Worm (Caenorhabditis elegans) whole organism, late embryonic: ENCODE measurements around the gene srx-111.

Source experiments
- fax-1 ChIP-seq: sonication (generic microtip); optimal IDR thresholded peaks from 2 replicates; lab custom pipeline; 2016; ENCODE audit warnings: missing genotype, missing genetic modification characterization, missing compliant biosample characterization
- gmeb-2 ChIP-seq: sonication (generic microtip); optimal IDR thresholded peaks from 2 replicates; lab custom pipeline; 2016; ENCODE audit warnings: missing genetic modification characterization, inconsistent platforms, missing compliant biosample characterization

DNA sequence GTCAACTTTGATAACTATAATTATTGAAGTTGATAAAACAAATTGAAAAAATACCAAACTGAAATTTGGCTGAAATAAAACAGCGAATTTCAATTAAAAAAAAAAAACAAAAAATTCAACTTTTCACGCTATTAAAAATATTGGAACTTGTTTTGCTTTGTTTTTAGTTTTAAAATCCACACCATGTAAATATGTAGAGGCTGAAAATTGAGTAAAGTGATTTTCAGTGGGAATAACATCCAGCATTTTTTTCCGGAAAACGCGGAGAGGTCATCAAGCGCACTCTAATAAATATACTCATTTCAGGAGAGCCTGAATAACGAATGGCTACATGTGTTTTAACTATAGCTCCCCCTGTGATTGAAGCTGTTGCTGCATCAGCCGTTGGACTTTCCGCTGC is 4.0 kb upstream of the srx-111 start, which contains the start of gene rcd-1:
- TF ChIP-seq gmeb-2 (tag; lab: Kevin White, UChicago) (no peak), fax-1 (tag; lab: Kevin White, UChicago) (no peak)
